Worm (Caenorhabditis elegans): Measurements from ENCODE around the gene cox-15.
A peak's percentile ranks its signal among the peaks of the same experiment; 100 is the strongest.

cox-15 gene

DNA sequence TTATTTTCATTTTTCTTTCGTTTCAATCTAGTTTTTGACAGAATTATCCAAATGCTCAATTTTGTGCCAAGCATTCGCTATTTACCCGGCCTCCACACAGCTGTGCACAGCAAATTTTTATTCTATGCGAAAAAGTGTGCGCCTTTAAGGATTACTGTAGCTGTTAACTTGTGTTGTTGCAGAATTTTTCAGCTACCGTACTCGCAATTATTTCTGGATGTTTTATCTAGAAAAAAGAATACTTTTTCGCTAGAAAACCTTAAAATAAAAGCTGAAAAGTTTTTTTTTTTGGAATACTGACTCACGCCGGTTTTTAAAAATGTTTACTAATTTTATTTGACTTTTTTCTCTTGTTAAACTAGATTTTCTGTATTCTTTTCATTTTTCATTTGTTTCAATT is 6.7 kb upstream of the cox-15 start (continued):
- TF ChIP-seq F33H1.4 (GFP tag; IDR thresholded peaks at IDR 0.05), result peak; percentile 56
- peak; percentile 76 for TF ChIP-seq him-1 (tag; optimal IDR thresholded peaks at IDR 0.05)
- 0 out of 2 replicates have a peak, but pooled peaks have one; percentile 10 for TF ChIP-seq rcor-1 (GFP tag; IDR thresholded peaks at IDR 0.05)
- TF ChIP-seq athp-1 (tag; optimal IDR thresholded peaks at IDR 0.05), result peak; percentile 70
- TF ChIP-seq ceh-91 (GFP tag; IDR thresholded peaks at IDR 0.05), result peak; percentile 9; the same call in 1 of the 2 replicates

DNA sequence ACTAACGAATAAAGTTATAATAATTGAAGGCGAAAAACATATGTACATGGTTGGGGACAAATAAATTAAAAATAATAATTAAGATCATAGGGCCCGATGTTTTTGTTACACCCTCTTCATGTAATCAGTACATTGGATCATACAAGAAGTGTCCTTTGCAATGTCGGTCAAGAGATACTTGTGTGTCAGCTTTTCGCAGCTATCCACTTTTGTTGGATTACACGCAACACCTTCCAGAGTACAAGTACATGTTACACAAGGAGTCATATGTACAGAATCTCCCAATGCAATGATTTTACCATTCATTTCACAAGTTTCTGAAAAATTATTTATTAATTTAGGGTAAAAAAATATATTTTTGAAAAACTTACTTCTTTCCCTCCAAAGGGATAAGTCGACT is 6.2 kb upstream of the cox-15 start:
- TF ChIP-seq lsl-1 (GFP tag; optimal IDR thresholded peaks at IDR 0.05), result no peak
- TF ChIP-seq T07F8.4 (tag; optimal IDR thresholded peaks at IDR 0.05), result no peak
- no peak for TF ChIP-seq rec-8 (tag; optimal IDR thresholded peaks at IDR 0.05)
- TF ChIP-seq die-1 (tag; optimal IDR thresholded peaks at IDR 0.05), result no peak
- no peak for TF ChIP-seq snpc-4 (GFP tag; optimal IDR thresholded peaks at IDR 0.05)
- no peak for TF ChIP-seq snpc-4 (tag; optimal IDR thresholded peaks at IDR 0.05)
- no peak for TF ChIP-seq K12H6.12 (tag; optimal IDR thresholded peaks at IDR 0.05)
- no peak for TF ChIP-seq somi-1 (GFP tag; optimal IDR thresholded peaks at IDR 0.05)

DNA sequence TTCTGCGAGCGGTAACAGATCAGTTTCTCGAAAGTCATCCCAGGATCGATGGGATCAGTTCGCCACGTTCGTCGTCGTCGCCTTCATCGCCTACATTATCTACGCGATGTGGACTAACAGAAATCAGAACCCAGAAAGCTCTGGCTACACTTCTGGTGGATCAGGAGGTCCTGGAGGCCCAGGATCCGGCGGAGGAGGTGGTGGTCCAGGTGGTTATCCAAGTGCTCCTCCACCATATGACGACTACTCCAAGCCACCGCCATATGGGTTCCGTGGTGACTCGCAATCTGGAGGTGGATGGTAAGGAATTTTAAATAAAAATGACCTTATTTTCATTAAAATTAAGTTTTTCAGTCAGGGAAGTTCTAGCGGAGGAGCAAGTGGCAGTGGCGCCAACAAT is 5.5 kb upstream of the cox-15 start:
- TF ChIP-seq lsl-1 (GFP tag; optimal IDR thresholded peaks at IDR 0.05), result no peak
- TF ChIP-seq zfh-2 (GFP tag; conservative IDR thresholded peaks at IDR 0.05), result peak; percentile 52
- TF ChIP-seq dox-1 (GFP tag; IDR thresholded peaks at IDR 0.05), result 0 out of 2 replicates have a peak, but pooled peaks have one; percentile 24

DNA sequence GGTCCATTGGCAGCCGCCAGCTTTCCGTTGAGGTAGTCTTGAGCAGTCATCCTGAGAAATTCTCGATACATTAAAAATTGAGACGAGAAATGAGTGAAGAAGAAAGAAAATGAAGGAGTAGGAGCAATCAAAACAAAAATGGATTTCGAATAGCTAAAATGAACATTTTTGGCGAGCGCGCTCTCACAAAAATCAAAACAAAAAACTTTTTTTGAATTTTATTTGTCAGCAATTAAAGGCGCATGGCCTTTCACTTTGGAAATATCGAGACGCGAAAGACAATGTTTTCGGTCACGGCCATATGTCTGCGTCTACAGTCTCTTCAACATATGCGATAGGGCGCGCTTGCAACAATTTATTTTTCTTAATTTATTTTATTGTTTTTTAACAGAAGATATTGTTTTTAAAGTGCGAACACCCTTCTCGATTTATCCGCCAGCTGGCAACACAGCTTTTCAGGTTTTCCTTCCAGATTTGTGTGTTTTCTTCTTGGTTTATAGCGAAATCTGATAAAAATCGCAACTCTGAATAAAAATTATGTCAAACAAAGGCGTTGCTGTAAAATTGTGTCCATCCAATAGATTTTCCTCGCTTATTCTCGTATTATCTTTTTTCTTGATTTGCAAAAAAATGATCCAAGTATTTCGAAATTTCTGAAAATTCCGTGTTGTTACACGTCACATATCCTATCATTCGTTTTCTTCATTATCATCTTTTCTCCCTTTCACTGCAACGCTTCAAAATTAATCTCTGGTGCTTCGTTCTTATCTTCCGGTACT is 4.3 kb upstream of the cox-15 start, which contains the start of the genes rpn-9 and T06D8.9:
rpn-9 (minus strand) TSS at position 51 of the 779 bp plus-strand sequence.
T06D8.9 (plus strand) TSS at position 729 of the 779 bp plus-strand sequence.
- peak; percentile 81 for TF ChIP-seq pbrm-1 (GFP tag; IDR thresholded peaks at IDR 0.05)
- TF ChIP-seq akir-1 (GFP tag; optimal IDR thresholded peaks at IDR 0.05), result no peak
- peak; percentile 70 for TF ChIP-seq unc-130 (GFP tag; optimal IDR thresholded peaks at IDR 0.05)
- TF ChIP-seq ztf-26 (tag; optimal IDR thresholded peaks at IDR 0.05), result no peak
- peak; percentile 21 for TF ChIP-seq ZK185.1 (tag; optimal IDR thresholded peaks at IDR 0.05; ENCODE audit: poor library complexity, severe bottlenecking)
- TF ChIP-seq rcor-1 (GFP tag; IDR thresholded peaks at IDR 0.05), result peak; percentile 76
- TF ChIP-seq hmg-1.2 (GFP tag; IDR thresholded peaks at IDR 0.05), result peak; percentile 95
- peak; percentile 78 for TF ChIP-seq hsf-1 (GFP tag; IDR thresholded peaks at IDR 0.05)
- TF ChIP-seq Y67H2A.10 (GFP tag; conservative IDR thresholded peaks at IDR 0.05), result peak; percentile 45; the same call in 1 of the 2 replicates
- no peak for TF ChIP-seq repo-1 (tag; optimal IDR thresholded peaks at IDR 0.05)
- TF ChIP-seq ceh-91 (GFP tag; IDR thresholded peaks at IDR 0.05), result peak; percentile 86
- peak; percentile 90 for TF ChIP-seq madf-6 (GFP tag; IDR thresholded peaks at IDR 0.05)
- TF ChIP-seq Y95B8A.8 (GFP tag; IDR thresholded peaks at IDR 0.05), result peak; percentile 77; the same call in 1 of the 2 replicates
- peak; percentile 88 for TF ChIP-seq dox-1 (GFP tag; IDR thresholded peaks at IDR 0.05)
- TF ChIP-seq lin-35 (GFP tag; optimal IDR thresholded peaks at IDR 0.05), result peak in 2 of 3 experiments; percentile 15 to 71
- TF ChIP-seq ets-4 (GFP tag; optimal IDR thresholded peaks at IDR 0.05), result no peak
- TF ChIP-seq dpl-1 (GFP tag; optimal IDR thresholded peaks at IDR 0.05), result peak; percentile 66
- no peak for TF ChIP-seq Y53F4B.3 (GFP tag; IDR thresholded peaks at IDR 0.05)
- peak; percentile 79 for TF ChIP-seq efl-1 (GFP tag; optimal IDR thresholded peaks at IDR 0.05)
- TF ChIP-seq madf-3 (GFP tag; IDR thresholded peaks at IDR 0.05), result 0 out of 2 replicates have a peak, but pooled peaks have one; percentile 15
- TF ChIP-seq tbp1 (GFP tag; optimal IDR thresholded peaks at IDR 0.05), result peak; percentile 67
- TF ChIP-seq tlf-1 (GFP tag; optimal IDR thresholded peaks at IDR 0.05), result peak; percentile 57
- TF ChIP-seq snpc-1.1 (tag; optimal IDR thresholded peaks at IDR 0.05; ENCODE audit: insufficient read depth), result peak; percentile 83
- peak; percentile 66 for TF ChIP-seq madf-8 (GFP tag; conservative IDR thresholded peaks at IDR 0.05)
- TF ChIP-seq mcd-1 (GFP tag; IDR thresholded peaks at IDR 0.05), result peak; percentile 94
- TF ChIP-seq lin-54 (GFP tag; optimal IDR thresholded peaks at IDR 0.05), result peak; percentile 87
- peak; percentile 18 for TF ChIP-seq madf-10 (tag; optimal IDR thresholded peaks at IDR 0.05)
- peak; percentile 28; the same call in 1 of the 2 replicates for TF ChIP-seq B0336.3 (GFP tag; IDR thresholded peaks at IDR 0.05)
- TF ChIP-seq ceh-27 (GFP tag; optimal IDR thresholded peaks at IDR 0.05), result peak; percentile 54
